Worm (Caenorhabditis elegans) whole organism, early embryonic: ENCODE results near the gene idpc-1.

Experiments
- B0310.2 ChIP-seq: sonication (generic microtip); optimal IDR thresholded peaks from 2 replicates; lab custom pipeline; 2016; ENCODE audit warnings: mild to moderate bottlenecking, missing genetic modification characterization, missing compliant biosample characterization
- F13C5.2 ChIP-seq: sonication (generic microtip); optimal IDR thresholded peaks from 2 replicates; lab custom pipeline; 2017; ENCODE audit warnings: mild to moderate bottlenecking, missing genetic modification characterization, inconsistent platforms, missing compliant biosample characterization
- aly-1 ChIP-seq: sonication (generic microtip); optimal IDR thresholded peaks from 2 replicates; lab custom pipeline; 2016; ENCODE audit warnings: missing genetic modification characterization, missing compliant biosample characterization
- ama-1 ChIP-seq: fragments of 150-350 bp; optimal IDR thresholded peaks from 2 replicates; lab custom pipeline; 2014
- ceh-13 ChIP-seq: fragments of 200-800 bp; sonication (Bioruptor generic); optimal IDR thresholded peaks from 2 replicates; lab custom pipeline; 2018; ENCODE audit warnings: mild to moderate bottlenecking, missing genetic modification characterization, missing compliant biosample characterization
- ceh-36 ChIP-seq: sonication (generic microtip); optimal IDR thresholded peaks from 2 replicates; lab custom pipeline; 2016; ENCODE audit warnings: missing genetic modification characterization, inconsistent platforms, missing compliant biosample characterization
- ets-7 ChIP-seq: sonication (generic microtip); optimal IDR thresholded peaks from 2 replicates; lab custom pipeline; 2016; ENCODE audit warnings: missing genotype, missing genetic modification characterization, missing compliant biosample characterization
- flt-1 ChIP-seq: fragments of 200-800 bp; sonication (Bioruptor generic); IDR thresholded peaks from 2 replicates; pipeline ENCODE4 v1.3.6; 2022; ENCODE audit warnings: missing genetic modification characterization, missing compliant biosample characterization
- hmbx-1 ChIP-seq: sonication (generic microtip); optimal IDR thresholded peaks from 2 replicates; lab custom pipeline; 2016; ENCODE audit warnings: mild to moderate bottlenecking, missing genetic modification characterization, missing compliant biosample characterization
- hmg-4 ChIP-seq: fragments of 200-800 bp; sonication (Bioruptor generic); optimal IDR thresholded peaks from 2 replicates; lab custom pipeline; 2018; ENCODE audit warnings: mild to moderate bottlenecking, missing genetic modification characterization, missing compliant biosample characterization
- hnd-1 ChIP-seq: sonication (generic microtip); optimal IDR thresholded peaks from 2 replicates; lab custom pipeline; 2016; ENCODE audit warnings: missing genetic modification characterization, missing compliant biosample characterization
- pes-1 ChIP-seq: fragments of 200-800 bp; sonication (Bioruptor generic); IDR thresholded peaks from 2 replicates; pipeline ENCODE4 v1.3.6; 2022; ENCODE audit warnings: missing genetic modification reagents, missing genetic modification characterization, missing compliant biosample characterization
- scrt-1 ChIP-seq: fragments of 200-800 bp; sonication (Bioruptor generic); IDR thresholded peaks from 2 replicates; pipeline ENCODE4 v1.3.6; 2022; ENCODE audit warnings: missing genetic modification characterization, missing compliant biosample characterization
- sea-1 ChIP-seq: fragments of 200-800 bp; sonication (Bioruptor generic); conservative IDR thresholded peaks from 2 replicates; pipeline ENCODE4 v1.3.6; 2022; ENCODE audit warnings: missing genetic modification characterization, missing compliant biosample characterization
- tbx-11 ChIP-seq: fragments of 200-800 bp; sonication (Bioruptor generic); IDR thresholded peaks from 2 replicates; pipeline ENCODE4 v1.3.6; 2022; ENCODE audit warnings: missing genetic modification characterization, missing compliant biosample characterization
- tbx-37 ChIP-seq: fragments of 200-800 bp; sonication (Bioruptor generic); conservative IDR thresholded peaks from 2 replicates; pipeline ENCODE4 v1.3.6; 2022; ENCODE audit warnings: missing genetic modification reagents, missing genetic modification characterization, missing compliant biosample characterization
- tra-4 ChIP-seq: sonication (generic microtip); optimal IDR thresholded peaks from 2 replicates; lab custom pipeline; 2017; ENCODE audit warnings: missing genetic modification characterization, missing compliant biosample characterization

Gene idpc-1

DNA sequence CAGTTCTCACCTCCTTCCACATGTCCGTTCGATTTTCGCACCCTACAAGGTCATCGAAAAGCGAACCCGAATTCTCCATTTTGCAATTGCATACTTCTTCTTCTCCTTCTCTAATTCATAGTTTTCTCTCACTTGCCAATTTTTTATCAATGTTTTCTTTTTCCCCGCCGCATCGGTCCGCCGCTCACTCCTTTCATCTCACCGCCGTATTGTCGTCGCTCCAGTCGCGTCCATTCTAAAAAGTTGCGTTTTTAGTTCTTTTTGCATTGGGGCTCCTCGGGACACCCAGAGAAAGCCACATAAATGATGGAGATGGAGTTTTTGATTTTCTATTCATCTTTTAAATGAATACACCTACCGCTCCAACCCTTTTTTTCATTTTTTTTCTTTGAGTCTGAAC, 24.4 kb downstream of the idpc-1 start:
- TF ChIP-seq flt-1 (GFP tag; lab: Robert Waterston, UW) (no peak), ceh-36 (no peak), F13C5.2 (tag; lab: Kevin White, UChicago) (no peak), hnd-1 (tag; lab: Kevin White, UChicago) (no peak)

DNA sequence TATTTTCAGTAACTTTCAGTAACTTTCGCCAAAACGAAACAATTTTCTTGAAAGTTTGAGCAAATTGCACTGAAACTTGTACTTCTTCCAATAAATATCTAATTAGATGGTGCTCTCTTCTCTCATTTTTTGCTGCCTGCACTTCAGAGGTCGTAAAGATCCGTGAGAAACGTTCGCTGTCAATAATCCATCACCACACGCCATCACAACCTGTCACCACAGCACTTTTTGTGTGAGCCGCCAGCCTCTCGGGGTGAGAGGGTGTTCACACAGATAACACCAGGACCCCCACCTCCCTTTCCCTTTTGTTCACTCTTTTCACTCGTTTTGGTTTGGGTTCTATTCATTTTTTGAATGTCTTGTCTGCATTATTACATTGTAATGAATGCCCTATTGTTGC, 25.5 kb downstream of the idpc-1 start:
- TF ChIP-seq aly-1 (tag; lab: Kevin White, UChicago) = no peak
- no peak for TF ChIP-seq ama-1 (lab: Kevin White, UChicago)
- no peak for TF ChIP-seq ceh-36
- no peak for TF ChIP-seq flt-1 (GFP tag; lab: Robert Waterston, UW)
- no peak for TF ChIP-seq F13C5.2 (tag; lab: Kevin White, UChicago)
- TF ChIP-seq ets-7 (tag; lab: Kevin White, UChicago) = no peak
- TF ChIP-seq tbx-11 = no peak
- TF ChIP-seq B0310.2 (tag; lab: Kevin White, UChicago) = no peak
- no peak for TF ChIP-seq scrt-1 (GFP tag; lab: Robert Waterston, UW)
- no peak for TF ChIP-seq ceh-13 (GFP tag; lab: Kevin White, UChicago)
- TF ChIP-seq hnd-1 (tag; lab: Kevin White, UChicago) = no peak
- no peak for TF ChIP-seq hmbx-1 (tag; lab: Kevin White, UChicago)
- no peak for TF ChIP-seq tra-4 (tag; lab: Kevin White, UChicago)
- no peak for TF ChIP-seq tbx-37 (GFP tag; lab: Robert Waterston, UW)
- no peak for TF ChIP-seq hmg-4 (GFP tag; lab: Kevin White, UChicago)
- TF ChIP-seq pes-1 (GFP tag; lab: Robert Waterston, UW) = no peak

- TF ChIP-seq F13C5.2 (tag; lab: Kevin White, UChicago) = no peak
- TF ChIP-seq aly-1 (tag; lab: Kevin White, UChicago) = no peak
- no peak for TF ChIP-seq ama-1 (lab: Kevin White, UChicago)
- peak; percentile 20 for TF ChIP-seq ceh-36
Observed at ce11 chrIII:11453970-11454369, 27.0 kb downstream of the idpc-1 start.

ce11 chrIII:11456577-11456976, 29.6 kb downstream of the idpc-1 start, which contains the start of gene plr-1:
plr-1 (plus strand) TSS chrIII:11456877.
- no peak for TF ChIP-seq hnd-1 (tag; lab: Kevin White, UChicago)
- TF ChIP-seq ceh-13 (GFP tag; lab: Kevin White, UChicago) = no peak
- no peak for TF ChIP-seq tbx-37 (GFP tag; lab: Robert Waterston, UW)
- no peak for TF ChIP-seq hmbx-1 (tag; lab: Kevin White, UChicago)
- no peak for TF ChIP-seq ets-7 (tag; lab: Kevin White, UChicago)
- TF ChIP-seq hmg-4 (GFP tag; lab: Kevin White, UChicago) = no peak
- no peak for TF ChIP-seq ama-1 (lab: Kevin White, UChicago)
- TF ChIP-seq sea-1 (GFP tag; lab: Robert Waterston, UW) = no peak
- no peak for TF ChIP-seq tbx-11
- no peak for TF ChIP-seq scrt-1 (GFP tag; lab: Robert Waterston, UW)
- no peak for TF ChIP-seq pes-1 (GFP tag; lab: Robert Waterston, UW)
- no peak for TF ChIP-seq tra-4 (tag; lab: Kevin White, UChicago)
- TF ChIP-seq B0310.2 (tag; lab: Kevin White, UChicago) = no peak
- no peak for TF ChIP-seq F13C5.2 (tag; lab: Kevin White, UChicago)
- TF ChIP-seq aly-1 (tag; lab: Kevin White, UChicago) = no peak
- no peak for TF ChIP-seq ceh-36
- TF ChIP-seq flt-1 (GFP tag; lab: Robert Waterston, UW) = no peak

DNA sequence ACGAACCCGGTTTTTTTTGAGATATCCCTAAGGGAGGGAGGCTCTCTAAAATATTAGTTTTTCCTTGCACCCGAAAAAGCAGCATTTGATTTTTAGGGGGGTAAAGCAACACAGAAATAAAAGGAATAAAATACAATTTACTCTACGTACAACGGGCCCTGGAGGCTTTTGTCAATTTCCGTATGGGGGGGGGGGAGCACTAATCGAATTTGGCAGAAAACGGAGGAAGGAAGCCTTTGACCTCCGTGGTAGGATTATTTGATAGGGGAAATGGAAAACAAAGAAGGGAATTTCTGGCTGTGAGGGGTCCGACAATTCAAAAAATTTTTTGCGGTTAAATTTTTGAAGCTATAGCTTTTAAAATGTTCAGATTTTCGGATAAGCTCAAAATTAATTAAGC, 30.9 kb downstream of the idpc-1 start:
- TF ChIP-seq pes-1 (GFP tag; lab: Robert Waterston, UW) = no peak
- TF ChIP-seq ama-1 (lab: Kevin White, UChicago) = no peak
- no peak for TF ChIP-seq scrt-1 (GFP tag; lab: Robert Waterston, UW)
- no peak for TF ChIP-seq flt-1 (GFP tag; lab: Robert Waterston, UW)
- TF ChIP-seq hmg-4 (GFP tag; lab: Kevin White, UChicago) = no peak
- no peak for TF ChIP-seq sea-1 (GFP tag; lab: Robert Waterston, UW)
- no peak for TF ChIP-seq B0310.2 (tag; lab: Kevin White, UChicago)
- TF ChIP-seq ceh-13 (GFP tag; lab: Kevin White, UChicago) = no peak
- no peak for TF ChIP-seq F13C5.2 (tag; lab: Kevin White, UChicago)
- no peak for TF ChIP-seq tbx-11
- TF ChIP-seq ets-7 (tag; lab: Kevin White, UChicago) = no peak
- no peak for TF ChIP-seq tbx-37 (GFP tag; lab: Robert Waterston, UW)
- no peak for TF ChIP-seq hmbx-1 (tag; lab: Kevin White, UChicago)
- no peak for TF ChIP-seq tra-4 (tag; lab: Kevin White, UChicago)
- no peak for TF ChIP-seq ceh-36
- no peak for TF ChIP-seq hnd-1 (tag; lab: Kevin White, UChicago)
- no peak for TF ChIP-seq aly-1 (tag; lab: Kevin White, UChicago)

DNA sequence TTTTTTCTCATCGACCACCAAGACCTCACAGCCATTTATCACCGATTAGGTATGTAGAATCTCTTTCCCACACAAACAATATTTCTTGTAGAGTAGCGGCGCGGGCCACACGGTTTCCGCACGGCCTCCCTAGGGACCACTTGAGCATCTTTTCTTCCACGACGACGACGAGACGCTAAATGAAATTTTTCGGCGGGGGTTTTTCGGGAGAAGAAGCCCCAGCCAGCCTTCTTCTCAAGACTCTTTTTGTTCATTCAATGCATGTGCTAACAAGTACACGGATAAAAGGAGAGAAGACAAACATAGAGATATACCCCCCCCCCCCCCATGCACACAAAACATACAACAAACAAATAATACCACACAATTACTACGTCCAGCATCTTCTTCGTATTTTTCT, 32.0 kb downstream of the idpc-1 start:
- TF ChIP-seq tra-4 (tag; lab: Kevin White, UChicago) (no peak), ceh-13 (GFP tag; lab: Kevin White, UChicago) (no peak), tbx-37 (GFP tag; lab: Robert Waterston, UW) (no peak), hnd-1 (tag; lab: Kevin White, UChicago) (no peak), hmbx-1 (tag; lab: Kevin White, UChicago) (no peak), ceh-36 (no peak), F13C5.2 (tag; lab: Kevin White, UChicago) (no peak), hmg-4 (GFP tag; lab: Kevin White, UChicago) (no peak), sea-1 (GFP tag; lab: Robert Waterston, UW) (no peak), ets-7 (tag; lab: Kevin White, UChicago) (no peak), flt-1 (GFP tag; lab: Robert Waterston, UW) (no peak), ama-1 (lab: Kevin White, UChicago) (no peak), B0310.2 (tag; lab: Kevin White, UChicago) (no peak), tbx-11 (no peak), pes-1 (GFP tag; lab: Robert Waterston, UW) (no peak), aly-1 (tag; lab: Kevin White, UChicago) (no peak), scrt-1 (GFP tag; lab: Robert Waterston, UW) (no peak)

DNA sequence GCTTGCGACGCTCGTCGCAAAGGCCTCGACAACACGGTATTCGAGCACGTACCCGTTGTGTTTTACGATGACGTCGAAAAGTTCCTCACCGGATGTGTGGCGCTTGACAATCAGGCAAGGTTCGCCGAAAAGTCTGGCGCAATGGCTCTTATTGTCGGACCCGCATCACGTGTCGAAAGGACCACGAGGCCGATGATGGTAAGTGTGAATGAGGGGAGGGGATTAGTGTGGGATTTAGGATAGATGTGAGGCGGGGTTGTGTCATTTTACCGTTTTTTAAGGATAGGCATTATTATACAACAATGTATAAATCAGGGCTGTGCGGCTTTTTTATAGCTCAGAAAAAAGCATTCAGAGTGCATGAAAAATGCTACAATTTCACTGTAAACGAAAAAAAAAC, 32.8 kb downstream of the idpc-1 start:
- TF ChIP-seq ceh-36 (peak; percentile 75), flt-1 (GFP tag; lab: Robert Waterston, UW) (no peak)
